Worm (Caenorhabditis elegans) whole organism, L2 larva: Measurements from ENCODE around the gene C07D8.5.

Experiments
- C34F6.9 ChIP-seq: fragments of 150-350 bp; optimal IDR thresholded peaks from 2 replicates; lab custom pipeline; 2014; ENCODE audit warnings: missing biosample characterization, missing genetic modification characterization
- F13H6.1 ChIP-seq: sonication (generic microtip); optimal IDR thresholded peaks from 2 replicates; lab custom pipeline; 2016; ENCODE audit warnings: missing genetic modification characterization, missing compliant biosample characterization
- ZK546.5 ChIP-seq: sonication (generic microtip); optimal IDR thresholded peaks from 2 replicates; lab custom pipeline; 2017; ENCODE audit warnings: missing biosample characterization, missing genetic modification characterization
- alr-1 ChIP-seq: fragments of 150-350 bp; optimal IDR thresholded peaks from 2 replicates; lab custom pipeline; 2014; ENCODE audit warnings: missing biosample characterization, missing genetic modification characterization
- aly-2 ChIP-seq: fragments of 150-350 bp; optimal IDR thresholded peaks from 2 replicates; lab custom pipeline; 2014; ENCODE audit warnings: missing biosample characterization, missing genetic modification characterization
- ama-1 ChIP-seq: fragments of 150-350 bp; optimal IDR thresholded peaks from 2 replicates; lab custom pipeline; 2018; ENCODE audit warnings: inconsistent platforms
- blmp-1 ChIP-seq: sonication (generic microtip); optimal IDR thresholded peaks from 2 replicates; lab custom pipeline; 2017; ENCODE audit warnings: missing genetic modification characterization, mild to moderate bottlenecking, missing compliant biosample characterization, antibody characterized with exemption, moderate library complexity; ENCODE audit not compliant: insufficient read depth
- ceh-16 ChIP-seq: fragments of 150-350 bp; optimal IDR thresholded peaks from 2 replicates; lab custom pipeline; 2014; ENCODE audit warnings: missing biosample characterization, missing genetic modification characterization
- crh-2 ChIP-seq: sonication (generic microtip); optimal IDR thresholded peaks from 2 replicates; lab custom pipeline; 2017; ENCODE audit warnings: missing biosample characterization, missing genetic modification characterization
- dmd-4 ChIP-seq: sonication (generic microtip); optimal IDR thresholded peaks from 2 replicates; lab custom pipeline; 2017; ENCODE audit warnings: missing biosample characterization, missing genetic modification characterization
- elt-3 ChIP-seq: sonication (generic microtip); optimal IDR thresholded peaks from 2 replicates; lab custom pipeline; 2017; ENCODE audit warnings: missing biosample characterization, missing genetic modification characterization
- gmeb-1 ChIP-seq: fragments of 150-350 bp; optimal IDR thresholded peaks from 2 replicates; lab custom pipeline; 2014; ENCODE audit warnings: missing biosample characterization, missing genetic modification characterization
- lin-11 ChIP-seq: fragments of 150-350 bp; sonication (generic microtip); optimal IDR thresholded peaks from 2 replicates; lab custom pipeline; 2014; ENCODE audit warnings: missing biosample characterization, missing genetic modification characterization, inconsistent platforms, mixed read lengths
- lin-13 ChIP-seq: fragments of 150-350 bp; optimal IDR thresholded peaks from 2 replicates; lab custom pipeline; 2014; ENCODE audit warnings: missing biosample characterization, missing genetic modification reagents, missing genetic modification characterization
- lsy-2 ChIP-seq, 2 experiments: fragments of 150-350 bp in 1 of 2; sonication (generic microtip) in 1 of 2; optimal IDR thresholded peaks; 2 replicates each; lab custom pipeline; 2014 to 2017; ENCODE audit warnings: missing biosample characterization in 2 of 2, missing genetic modification characterization in 2 of 2
- mab-5 ChIP-seq: fragments of 150-350 bp; optimal IDR thresholded peaks from 2 replicates; lab custom pipeline; 2014; ENCODE audit warnings: missing biosample characterization, missing genetic modification characterization
- mbf-1 ChIP-seq: sonication (generic microtip); optimal IDR thresholded peaks from 2 replicates; lab custom pipeline; 2017; ENCODE audit warnings: missing biosample characterization, missing genetic modification characterization
- nhr-11 ChIP-seq: fragments of 150-350 bp; optimal IDR thresholded peaks from 2 replicates; lab custom pipeline; 2014; ENCODE audit warnings: missing biosample characterization, missing genetic modification characterization
- nhr-12 ChIP-seq: fragments of 150-350 bp; optimal IDR thresholded peaks from 2 replicates; lab custom pipeline; 2014; ENCODE audit warnings: missing biosample characterization, missing genetic modification characterization
- nhr-129 ChIP-seq: fragments of 150-350 bp; optimal IDR thresholded peaks from 2 replicates; lab custom pipeline; 2014; ENCODE audit warnings: missing biosample characterization, missing genetic modification characterization
- nhr-21 ChIP-seq: fragments of 150-350 bp; optimal IDR thresholded peaks from 2 replicates; lab custom pipeline; 2014; ENCODE audit warnings: missing biosample characterization, missing genetic modification characterization
- nhr-237 ChIP-seq: fragments of 150-350 bp; optimal IDR thresholded peaks from 2 replicates; lab custom pipeline; 2014; ENCODE audit warnings: missing biosample characterization, missing genetic modification characterization
- nhr-25 ChIP-seq: fragments of 150-350 bp; sonication (generic microtip); optimal IDR thresholded peaks from 3 replicates; lab custom pipeline; 2014; ENCODE audit warnings: missing biosample characterization, missing genetic modification characterization
- nhr-6 ChIP-seq: fragments of 150-350 bp; optimal IDR thresholded peaks from 2 replicates; lab custom pipeline; 2014; ENCODE audit warnings: missing biosample characterization, missing genetic modification characterization
- nhr-77 ChIP-seq: fragments of 150-350 bp; optimal IDR thresholded peaks from 2 replicates; lab custom pipeline; 2014; ENCODE audit warnings: missing biosample characterization, missing genetic modification characterization
- sem-4 ChIP-seq: fragments of 150-350 bp; optimal IDR thresholded peaks from 2 replicates; lab custom pipeline; 2014; ENCODE audit warnings: missing biosample characterization, missing genetic modification reagents, missing genetic modification characterization
- skn-1 ChIP-seq: sonication (generic microtip); optimal IDR thresholded peaks from 2 replicates; lab custom pipeline; 2017; ENCODE audit warnings: missing biosample characterization, missing genetic modification characterization
- sma-3 ChIP-seq: sonication (generic microtip); optimal IDR thresholded peaks from 2 replicates; lab custom pipeline; 2016; ENCODE audit warnings: missing genetic modification reagents, missing genetic modification characterization, missing compliant biosample characterization
- snpc-4 ChIP-seq: fragments of 150-350 bp; optimal IDR thresholded peaks from 2 replicates; lab custom pipeline; 2014; ENCODE audit warnings: missing biosample characterization, missing genetic modification characterization
- unc-39 ChIP-seq: fragments of 150-350 bp; optimal IDR thresholded peaks from 2 replicates; lab custom pipeline; 2014; ENCODE audit warnings: missing biosample characterization, missing genetic modification characterization
- unc-55 ChIP-seq: fragments of 150-350 bp; sonication (generic microtip); optimal IDR thresholded peaks from 3 replicates; lab custom pipeline; 2014; ENCODE audit warnings: missing biosample characterization, missing genetic modification reagents, missing genetic modification characterization
- unc-62 ChIP-seq: fragments of 150-350 bp; optimal IDR thresholded peaks from 2 replicates; lab custom pipeline; 2014; ENCODE audit warnings: missing biosample characterization, missing genetic modification reagents, missing genetic modification characterization
- zag-1 ChIP-seq: fragments of 150-350 bp; optimal IDR thresholded peaks from 2 replicates; lab custom pipeline; 2014; ENCODE audit warnings: missing biosample characterization, missing genetic modification characterization
- ztf-1 ChIP-seq: fragments of 200-800 bp; sonication (Bioruptor generic); conservative IDR thresholded peaks from 2 replicates; pipeline ENCODE4 v1.3.6; 2022; ENCODE audit warnings: missing genetic modification characterization, missing compliant biosample characterization
- ztf-4 ChIP-seq: fragments of 150-350 bp; optimal IDR thresholded peaks from 2 replicates; lab custom pipeline; 2014; ENCODE audit warnings: missing biosample characterization, missing genetic modification characterization

The C07D8.5 gene

DNA sequence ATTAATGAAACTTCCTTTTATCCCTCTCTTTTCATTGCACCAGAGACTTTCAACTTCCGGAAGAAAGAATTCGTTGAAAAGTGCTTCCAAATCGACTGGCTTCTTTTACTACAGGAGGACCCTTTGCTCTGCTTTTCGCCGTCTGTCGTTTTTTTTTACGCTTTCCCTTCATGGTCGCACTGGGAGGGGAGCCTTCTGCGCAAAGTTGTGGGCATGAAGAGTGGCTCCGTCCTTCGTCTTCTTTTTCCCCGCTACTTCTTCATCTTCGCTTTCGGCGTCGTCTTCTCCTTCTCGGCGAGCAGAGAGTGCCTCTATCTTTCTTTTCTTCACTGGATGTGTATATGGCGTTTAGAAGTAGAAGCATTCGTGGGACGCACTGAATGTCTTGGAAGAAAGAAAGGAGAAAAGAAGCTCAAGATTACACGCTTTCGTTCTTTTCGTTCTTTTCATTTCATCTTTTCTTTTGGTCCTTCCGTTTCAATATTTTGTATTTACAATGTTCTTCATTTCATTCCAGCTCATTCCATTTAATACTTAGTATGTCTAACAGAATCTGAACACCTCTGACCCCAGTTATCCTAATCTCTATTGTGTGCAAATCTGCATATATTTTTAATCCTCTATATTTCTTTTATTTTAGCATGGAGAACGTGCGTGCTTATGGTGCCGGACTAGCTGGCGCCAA lies 16.7 kb upstream of the C07D8.5 start, which contains the start of gene sng-1:
TSS of gene sng-1 (plus strand) at position 635 of the 685 bp plus-strand sequence.
- TF ChIP-seq nhr-12 (tag; lab: Kevin White, UChicago) (no peak), nhr-129 (peak; percentile 5), C34F6.9 (tag; lab: Kevin White, UChicago) (peak; percentile 43), sma-3 (GFP tag; lab: Kevin White, UChicago) (no peak), nhr-6 (tag; lab: Kevin White, UChicago) (no peak), ama-1 (lab: Kevin White, UChicago) (no peak), unc-62 (GFP tag; lab: Kevin White, UChicago) (no peak), lin-13 (GFP tag; lab: Kevin White, UChicago) (no peak), nhr-21 (no peak), aly-2 (tag; lab: Kevin White, UChicago) (no peak), lsy-2 (tag; optimal IDR thresholded peaks at IDR 0.05; lab: Kevin White, UChicago) (peak in 1 of 2 experiments; percentile 13), elt-3 (tag; lab: Kevin White, UChicago) (no peak), nhr-25 (tag; lab: Kevin White, UChicago) (no peak), alr-1 (tag; lab: Kevin White, UChicago) (no peak), nhr-11 (tag; lab: Kevin White, UChicago) (no peak), unc-55 (GFP tag; lab: Kevin White, UChicago) (peak; percentile 23), ZK546.5 (tag; lab: Kevin White, UChicago) (no peak), zag-1 (tag; lab: Kevin White, UChicago) (peak; percentile 40), F13H6.1 (tag; lab: Kevin White, UChicago) (peak; percentile 29), gmeb-1 (no peak), mbf-1 (tag; lab: Kevin White, UChicago) (no peak), crh-2 (tag; lab: Kevin White, UChicago) (no peak)

DNA sequence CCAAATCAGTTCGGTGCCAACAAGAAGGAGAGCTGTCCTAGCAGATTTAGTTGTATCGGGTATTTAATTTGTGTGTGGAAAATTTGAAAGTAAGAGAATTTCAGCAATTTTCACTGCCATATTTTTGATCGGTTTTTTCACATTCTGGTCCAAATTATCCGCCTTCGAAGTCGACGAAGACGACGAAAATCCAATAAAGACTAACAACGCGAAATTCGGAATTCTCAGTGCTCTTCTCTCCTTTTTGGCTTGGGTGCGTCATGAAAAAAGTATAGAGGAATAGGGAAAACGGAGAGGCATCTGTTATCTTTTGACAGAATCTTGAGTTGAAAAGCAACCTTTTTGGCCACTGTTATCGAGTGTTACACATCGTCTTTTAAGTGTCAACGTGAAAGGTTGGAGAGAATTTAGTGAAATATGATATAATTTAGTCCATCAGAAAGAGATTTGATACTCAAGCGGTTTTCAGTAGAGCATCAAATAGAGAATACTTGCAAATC lies 15.7 kb upstream of the C07D8.5 start:
- TF ChIP-seq unc-39 (tag; lab: Kevin White, UChicago) (no peak), unc-55 (GFP tag; lab: Kevin White, UChicago) (peak; percentile 20)
- TF ChIP-seq, all 48 proteins: peak for 1

DNA sequence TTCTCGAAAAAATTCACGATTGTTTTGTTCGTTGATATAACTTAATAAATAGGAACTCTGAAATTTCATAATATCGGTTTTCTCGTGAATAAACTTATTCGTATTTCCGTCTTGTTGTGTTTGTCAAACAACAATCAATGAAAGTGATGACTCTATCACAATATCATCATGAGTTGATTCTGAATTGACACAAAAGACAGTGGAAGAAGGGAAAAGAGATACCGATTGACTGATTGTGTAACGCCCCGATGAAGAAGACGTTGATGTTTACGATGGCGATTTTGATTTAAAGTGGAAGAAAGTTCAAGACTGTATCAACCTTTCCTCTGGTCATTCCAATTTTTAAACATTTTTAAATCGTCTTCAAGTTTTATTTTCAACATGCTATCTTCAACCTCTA lies 14.2 kb upstream of the C07D8.5 start, which contains the start of gene ttr-59:
TSS of gene ttr-59 (plus strand) at position 218 of the 400 bp plus-strand sequence.
- no peak for TF ChIP-seq nhr-237 (tag; lab: Kevin White, UChicago)
- no peak for TF ChIP-seq ceh-16
- no peak for TF ChIP-seq aly-2 (tag; lab: Kevin White, UChicago)
- peak; percentile 69 for TF ChIP-seq blmp-1 (tag; lab: Kevin White, UChicago)
- no peak for TF ChIP-seq lin-11
- TF ChIP-seq unc-39 (tag; lab: Kevin White, UChicago): no peak
- no peak for TF ChIP-seq zag-1 (tag; lab: Kevin White, UChicago)
- TF ChIP-seq F13H6.1 (tag; lab: Kevin White, UChicago): no peak
- no peak for TF ChIP-seq ztf-4 (tag; lab: Kevin White, UChicago)
- TF ChIP-seq sem-4 (tag; lab: Kevin White, UChicago): no peak
- TF ChIP-seq snpc-4 (tag; lab: Kevin White, UChicago): no peak
- TF ChIP-seq dmd-4 (tag; lab: Kevin White, UChicago): no peak
- TF ChIP-seq nhr-21: peak; percentile 25
- TF ChIP-seq nhr-77: no peak
- TF ChIP-seq mab-5: no peak
- no peak for TF ChIP-seq skn-1 (tag; lab: Kevin White, UChicago)
- no peak for TF ChIP-seq nhr-11 (tag; lab: Kevin White, UChicago)
- TF ChIP-seq nhr-25 (tag; lab: Kevin White, UChicago): peak; percentile 51
- peak; percentile 65 for TF ChIP-seq sma-3 (GFP tag; lab: Kevin White, UChicago)

DNA sequence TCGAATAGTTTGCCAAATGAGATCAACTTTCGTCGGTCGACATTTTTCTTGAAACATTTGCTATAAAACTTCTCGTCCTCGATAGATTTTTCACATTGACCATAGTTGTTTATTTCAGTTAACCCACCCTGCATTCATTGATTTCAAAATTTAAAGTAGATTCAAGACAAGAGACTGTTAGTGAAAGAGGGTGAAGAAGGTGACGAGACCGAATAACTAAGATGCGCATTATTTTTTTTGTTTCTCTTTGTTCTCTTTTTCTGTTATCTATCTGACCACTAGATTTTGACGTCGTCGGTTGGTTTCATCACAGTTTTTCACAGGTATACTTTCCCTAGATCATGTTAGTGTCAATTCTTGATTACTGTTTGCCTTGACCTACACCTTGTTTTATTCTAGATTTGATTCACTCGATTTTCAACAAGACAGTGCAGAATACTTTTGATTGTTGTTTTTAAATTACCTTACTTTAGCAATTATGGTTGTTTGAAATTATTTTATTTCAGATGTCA lies 13.1 kb upstream of the C07D8.5 start, which contains the start of gene ttr-30:
TSS of gene ttr-30 (plus strand) at position 265 of the 512 bp plus-strand sequence.
- peak; percentile 67 for TF ChIP-seq nhr-25 (tag; lab: Kevin White, UChicago)
- peak; percentile 80 for TF ChIP-seq blmp-1 (tag; lab: Kevin White, UChicago)
- TF ChIP-seq sma-3 (GFP tag; lab: Kevin White, UChicago): peak; percentile 64
- no peak for TF ChIP-seq ztf-1 (GFP tag; lab: Robert Waterston, UW)
